Fruit fly (Drosophila melanogaster) ovary, adult (tissue): Measurements from ENCODE around the gene CG12177.

Experiments used
- CG17801 ChIP-seq: fragments of 200-800 bp; optimal IDR thresholded peaks from 2 replicates; lab custom pipeline; 2019; ENCODE audit warnings: missing biosample characterization, mild to moderate bottlenecking, missing genetic modification characterization, moderate library complexity; ENCODE audit not compliant: partially characterized antibody

Gene CG12177

dm6 chrX:13649801-13650200, 30.5 kb downstream of the CG12177 start:
- no peak for TF ChIP-seq CG17801 (GFP tag; lab: Kevin White, UChicago)

- TF ChIP-seq CG17801 (GFP tag; lab: Kevin White, UChicago): no peak
Measured at dm6 chrX:13648819-13649218, 31.5 kb downstream of the CG12177 start.

- TF ChIP-seq CG17801 (GFP tag; lab: Kevin White, UChicago): no peak
Measured at dm6 chrX:13646175-13646574, 34.1 kb downstream of the CG12177 start.

- peak; percentile 52 for TF ChIP-seq CG17801 (GFP tag; lab: Kevin White, UChicago)
Measured at dm6 chrX:13644696-13645393, 35.5 kb downstream of the CG12177 start.

dm6 chrX:13643961-13644360, 36.3 kb downstream of the CG12177 start:
- no peak for TF ChIP-seq CG17801 (GFP tag; lab: Kevin White, UChicago)

- peak; percentile 8 for TF ChIP-seq CG17801 (GFP tag; lab: Kevin White, UChicago)
Measured at dm6 chrX:13641891-13642617, 38.2 kb downstream of the CG12177 start.

dm6 chrX:13641115-13641890, 39.0 kb downstream of the CG12177 start:
- TF ChIP-seq CG17801 (GFP tag; lab: Kevin White, UChicago): peak; percentile 81

dm6 chrX:13640692-13641011, 39.6 kb downstream of the CG12177 start:
- no peak for TF ChIP-seq CG17801 (GFP tag; lab: Kevin White, UChicago)

dm6 chrX:13639998-13640691, 40.2 kb downstream of the CG12177 start:
- peak; percentile 97 for TF ChIP-seq CG17801 (GFP tag; lab: Kevin White, UChicago)

- TF ChIP-seq CG17801 (GFP tag; lab: Kevin White, UChicago): no peak
Measured at dm6 chrX:13637588-13637987, 42.7 kb downstream of the CG12177 start.

dm6 chrX:13636810-13637209, 43.5 kb downstream of the CG12177 start:
- TF ChIP-seq CG17801 (GFP tag; lab: Kevin White, UChicago): no peak

- no peak for TF ChIP-seq CG17801 (GFP tag; lab: Kevin White, UChicago)
Measured at dm6 chrX:13635000-13635368, 45.3 kb downstream of the CG12177 start.

dm6 chrX:13634254-13634999, 45.9 kb downstream of the CG12177 start:
- TF ChIP-seq CG17801 (GFP tag; lab: Kevin White, UChicago): peak; percentile 79

- no peak for TF ChIP-seq CG17801 (GFP tag; lab: Kevin White, UChicago)
Measured at dm6 chrX:13633298-13633891, 46.9 kb downstream of the CG12177 start.
